Fruit fly (Drosophila melanogaster): ENCODE measurements around the gene CG42654.

DNA sequence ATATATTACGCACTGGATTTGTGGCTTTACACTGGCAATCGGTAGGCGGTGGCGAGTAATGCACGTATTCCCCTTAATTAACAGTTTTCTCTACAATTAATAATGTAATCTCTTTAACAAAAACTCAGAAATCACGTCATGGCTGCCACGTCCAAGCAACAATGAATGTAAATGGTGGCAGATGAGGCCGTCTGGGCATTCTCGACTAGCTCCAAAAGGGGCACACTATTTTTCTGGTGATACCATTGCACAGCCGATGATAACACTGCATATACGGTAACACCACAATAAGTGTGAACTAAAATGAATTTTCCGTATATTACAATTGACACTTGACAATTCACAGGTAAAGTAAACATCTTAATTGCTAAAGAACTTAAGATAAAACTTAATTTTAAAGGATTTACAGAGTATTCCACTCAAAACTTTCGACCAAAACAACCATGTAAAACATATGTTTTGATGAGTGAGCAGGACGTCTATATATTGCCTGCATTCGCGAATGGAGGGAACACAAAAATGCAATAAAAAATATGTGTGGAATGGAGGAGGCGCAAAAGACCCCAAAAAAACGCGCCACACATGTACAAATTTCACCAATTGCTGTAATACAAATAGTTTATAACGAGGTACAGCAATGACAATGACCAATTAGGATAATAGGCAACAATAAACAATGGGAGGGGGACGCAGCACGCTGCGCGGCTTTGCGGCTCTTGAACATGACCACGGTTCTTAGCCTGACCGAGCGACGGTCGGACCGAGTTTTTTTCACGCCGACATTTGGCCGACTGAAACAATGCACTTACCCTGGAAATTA lies 44.9 kb downstream of the CG42654 start:
- TF ChIP-seq CG8281 (tag; optimal IDR thresholded peaks at IDR 0.05) (no peak), CG10267 (tag; optimal IDR thresholded peaks at IDR 0.05) (peak; percentile 68), CG31224 (GFP tag; IDR thresholded peaks at IDR 0.05) (no peak), abd-A (tag; optimal IDR thresholded peaks at IDR 0.05) (no peak), Poxn (GFP tag; IDR thresholded peaks at IDR 0.05) (no peak), trh (GFP tag; optimal IDR thresholded peaks at IDR 0.05) (no peak), Doc2 (GFP tag; IDR thresholded peaks at IDR 0.05) (no peak), row (GFP tag; IDR thresholded peaks at IDR 0.05) (peak; percentile 38; the same call in 1 of the 3 replicates), CG3847 (GFP tag; IDR thresholded peaks at IDR 0.05) (peak; percentile 41), CG17568 (GFP tag; optimal IDR thresholded peaks at IDR 0.05) (no peak), hbn (GFP tag; IDR thresholded peaks at IDR 0.05; ENCODE audit: partially characterized antibody) (no peak), Camta (GFP tag; optimal IDR thresholded peaks at IDR 0.05) (no peak), Hey (tag; optimal IDR thresholded peaks at IDR 0.05) (no peak)

Data from whole organism, embryonic.